Fruit fly (Drosophila melanogaster) whole organism, embryonic: Measurements from ENCODE around the gene CG34427.

ENCODE experiments used
- CG4282 ChIP-seq: fragments of 200-800 bp; sonication (Bioruptor generic); optimal IDR thresholded peaks from 2 replicates; lab custom pipeline; 2016; ENCODE audit warnings: missing biosample characterization, missing genetic modification characterization
- bcd ChIP-seq: fragments of 200-800 bp; sonication (Bioruptor generic); optimal IDR thresholded peaks from 2 replicates; lab custom pipeline; 2017; ENCODE audit warnings: missing biosample characterization, mild to moderate bottlenecking, missing genetic modification characterization

DNA sequence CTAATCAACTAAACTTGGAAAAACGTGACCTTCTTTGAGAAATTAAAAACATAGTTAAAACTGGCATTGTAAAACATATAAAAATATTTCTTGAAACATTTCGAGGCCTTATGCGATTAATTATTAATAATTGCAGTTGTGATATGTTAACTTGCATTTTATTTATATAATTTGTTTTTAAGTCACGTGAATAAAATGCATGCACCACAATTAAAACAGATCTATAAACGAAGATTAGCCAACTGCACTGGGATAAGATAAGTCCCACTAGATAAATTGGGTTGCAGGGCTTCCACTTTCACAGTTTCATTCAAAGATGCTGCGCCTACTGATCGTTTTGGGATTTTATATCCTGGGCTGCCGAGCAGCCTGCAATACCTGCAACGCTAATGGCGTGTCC is 5.5 kb downstream of the CG34427 start, which contains the start of gene CG13309:
- TF ChIP-seq bcd (no peak), CG4282 (GFP tag; lab: Kevin White, UChicago) (no peak)
